Worm (Caenorhabditis elegans) whole organism, L2 larva: Measurements from ENCODE around the gene nhx-9.

Experiments used
- crh-2 ChIP-seq: sonication (generic microtip); optimal IDR thresholded peaks from 2 replicates; lab custom pipeline; 2017; ENCODE audit warnings: missing biosample characterization, missing genetic modification characterization
- egl-27 ChIP-seq: sonication (generic microtip); optimal IDR thresholded peaks from 3 replicates; lab custom pipeline; 2017; ENCODE audit warnings: missing biosample characterization, missing genetic modification reagents, missing genetic modification characterization
- gmeb-1 ChIP-seq: fragments of 150-350 bp; optimal IDR thresholded peaks from 2 replicates; lab custom pipeline; 2014; ENCODE audit warnings: missing biosample characterization, missing genetic modification characterization
- lin-13 ChIP-seq: fragments of 150-350 bp; optimal IDR thresholded peaks from 2 replicates; lab custom pipeline; 2014; ENCODE audit warnings: missing biosample characterization, missing genetic modification reagents, missing genetic modification characterization
- nhr-12 ChIP-seq: fragments of 150-350 bp; optimal IDR thresholded peaks from 2 replicates; lab custom pipeline; 2014; ENCODE audit warnings: missing biosample characterization, missing genetic modification characterization
- sem-4 ChIP-seq: fragments of 150-350 bp; optimal IDR thresholded peaks from 2 replicates; lab custom pipeline; 2014; ENCODE audit warnings: missing biosample characterization, missing genetic modification reagents, missing genetic modification characterization
- snpc-4 ChIP-seq: fragments of 150-350 bp; optimal IDR thresholded peaks from 2 replicates; lab custom pipeline; 2014; ENCODE audit warnings: missing biosample characterization, missing genetic modification characterization

DNA sequence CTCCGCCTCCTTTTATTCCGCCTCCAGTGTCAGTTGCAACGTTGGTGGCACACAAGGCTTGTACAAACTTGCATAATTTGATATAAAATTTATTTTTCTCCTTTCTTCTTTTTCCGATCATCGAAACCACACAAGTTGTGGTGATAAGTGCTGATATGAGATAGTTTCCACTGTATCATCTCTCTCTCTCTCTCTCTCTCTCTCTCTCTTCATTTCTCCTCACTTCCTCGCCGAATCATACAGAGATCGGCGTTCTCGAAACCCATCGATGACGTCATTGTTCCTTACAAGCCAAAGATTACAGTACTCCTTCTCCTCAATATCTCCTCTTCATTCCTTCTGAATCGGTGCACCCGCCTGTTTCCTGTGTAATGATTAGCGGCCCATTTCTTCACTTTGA, 31.3 kb upstream of the nhx-9 start, which contains the start of gene nhr-43:
- TF ChIP-seq lin-13 (no peak), sem-4 (tag; lab: Kevin White, UChicago) (peak; percentile 36), gmeb-1 (no peak), snpc-4 (tag; lab: Kevin White, UChicago) (no peak), egl-27 (tag; lab: Kevin White, UChicago) (peak; percentile 31), crh-2 (tag; lab: Kevin White, UChicago) (no peak), nhr-12 (tag; lab: Kevin White, UChicago) (no peak)
